Fruit fly (Drosophila melanogaster) whole organism, wandering third instar larva: ENCODE measurements around the gene slp2.

ENCODE experiments used
- Abd-B ChIP-seq: fragments of >200 bp; optimal IDR thresholded peaks from 2 replicates; lab custom pipeline; 2017; ENCODE audit warnings: missing biosample characterization, missing genetic modification characterization
- CG32264 ChIP-seq: fragments of 200-800 bp; sonication (Bioruptor generic); optimal IDR thresholded peaks from 2 replicates; lab custom pipeline; 2016; ENCODE audit warnings: missing biosample characterization, missing genetic modification characterization
- CG9705 ChIP-seq: fragments of 200-800 bp; sonication (Bioruptor generic); optimal IDR thresholded peaks from 2 replicates; lab custom pipeline; 2018; ENCODE audit warnings: missing biosample characterization, mild to moderate bottlenecking, missing genetic modification characterization
- CrebA ChIP-seq: fragments of 200-800 bp; sonication (Bioruptor generic); optimal IDR thresholded peaks from 2 replicates; lab custom pipeline; 2016; ENCODE audit warnings: missing biosample characterization, mild to moderate bottlenecking, missing genetic modification characterization, borderline replicate concordance
- Dfd ChIP-seq: fragments of >200 bp; optimal IDR thresholded peaks from 2 replicates; lab custom pipeline; 2017; ENCODE audit warnings: missing biosample characterization, missing genetic modification characterization
- GATAd ChIP-seq: sonication (Bioruptor generic); optimal IDR thresholded peaks from 2 replicates; lab custom pipeline; 2016; ENCODE audit warnings: missing biosample characterization, missing genetic modification characterization
- HLH106 ChIP-seq: fragments of 200-800 bp; optimal IDR thresholded peaks from 3 replicates; lab custom pipeline; 2019; ENCODE audit warnings: missing biosample characterization, mild to moderate bottlenecking, missing genetic modification characterization, moderate library complexity
- Hnf4 ChIP-seq: fragments of 200-800 bp; sonication (Bioruptor generic); optimal IDR thresholded peaks from 2 replicates; lab custom pipeline; 2016; ENCODE audit warnings: missing biosample characterization, mild to moderate bottlenecking, missing genetic modification characterization
- Hr78 ChIP-seq: fragments of >200 bp; optimal IDR thresholded peaks from 2 replicates; lab custom pipeline; 2017; ENCODE audit warnings: missing biosample characterization, missing genetic modification characterization
- Jra ChIP-seq: sonication (Bioruptor generic); optimal IDR thresholded peaks from 2 replicates; lab custom pipeline; 2016; ENCODE audit warnings: missing biosample characterization, missing genetic modification characterization
- Mio ChIP-seq: sonication (Bioruptor generic); optimal IDR thresholded peaks from 2 replicates; lab custom pipeline; 2016; ENCODE audit warnings: missing biosample characterization, missing genetic modification characterization
- Myc ChIP-seq: fragments of >200 bp; optimal IDR thresholded peaks from 2 replicates; lab custom pipeline; 2017
- N ChIP-seq: fragments of >200 bp; optimal IDR thresholded peaks from 2 replicates; lab custom pipeline; 2018; ENCODE audit warnings: missing biosample characterization, missing external identifiers, missing genetic modification characterization
- OdsH ChIP-seq: fragments of 200-800 bp; sonication (Bioruptor generic); optimal IDR thresholded peaks from 2 replicates; lab custom pipeline; 2016; ENCODE audit warnings: missing biosample characterization, mild to moderate bottlenecking, missing genetic modification characterization
- Rel ChIP-seq, 2 experiments: fragments of 200-800 bp; sonication (Bioruptor generic) in 1 of 2; optimal IDR thresholded peaks; 2 replicates in 1 of 2; 3 replicates in 1 of 2; lab custom pipeline; 2016 to 2019; ENCODE audit warnings: mild to moderate bottlenecking in 2 of 2, missing biosample characterization in 2 of 2, missing genetic modification characterization in 2 of 2, moderate library complexity in 1 of 2
- Sp1 ChIP-seq: fragments of 200-800 bp; sonication (Bioruptor generic); optimal IDR thresholded peaks from 3 replicates; lab custom pipeline; 2019; ENCODE audit warnings: missing biosample characterization, mild to moderate bottlenecking, missing genetic modification characterization, moderate library complexity
- br ChIP-seq: fragments of 200-800 bp; sonication (Bioruptor generic); optimal IDR thresholded peaks from 2 replicates; lab custom pipeline; 2016; ENCODE audit warnings: missing biosample characterization, missing genetic modification characterization
- brk ChIP-seq: fragments of 200-800 bp; sonication (Bioruptor generic); optimal IDR thresholded peaks from 2 replicates; lab custom pipeline; 2016; ENCODE audit warnings: missing biosample characterization, mild to moderate bottlenecking, missing genetic modification characterization
- dl ChIP-seq, 2 experiments: fragments of 175-275, 200-275 bp in 1 of 2; fragments of 200-275 bp in 1 of 2; sonication (Bioruptor generic); optimal IDR thresholded peaks; lab custom pipeline; 2018; ENCODE audit warnings: mild to moderate bottlenecking in 2 of 2, missing biosample characterization in 2 of 2, missing genetic modification characterization in 2 of 2, moderate library complexity in 2 of 2; ENCODE audit not compliant: partially characterized antibody in 2 of 2, insufficient read depth in 1 of 2
- dmrt93B ChIP-seq: fragments of 200-800 bp; sonication (Bioruptor generic); optimal IDR thresholded peaks from 2 replicates; lab custom pipeline; 2018; ENCODE audit warnings: missing biosample characterization, mild to moderate bottlenecking, missing genetic modification characterization
- dsf ChIP-seq: sonication (Bioruptor generic); optimal IDR thresholded peaks from 2 replicates; lab custom pipeline; 2016; ENCODE audit warnings: missing biosample characterization, missing genetic modification characterization, borderline replicate concordance
- ey ChIP-seq: fragments of 200-800 bp; sonication (Bioruptor generic); optimal IDR thresholded peaks from 2 replicates; lab custom pipeline; 2016; ENCODE audit warnings: missing biosample characterization, missing genetic modification characterization
- foxo ChIP-seq, 2 experiments: fragments of 200-800 bp; sonication (Bioruptor generic); optimal IDR thresholded peaks; 2 replicates in 1 of 2; 3 replicates in 1 of 2; lab custom pipeline; 2016 to 2017; ENCODE audit warnings: missing biosample characterization in 2 of 2, missing genetic modification characterization in 2 of 2
- fru ChIP-seq: fragments of 200-800 bp; sonication (Bioruptor generic); optimal IDR thresholded peaks from 3 replicates; lab custom pipeline; 2016; ENCODE audit warnings: missing biosample characterization, mild to moderate bottlenecking, missing genetic modification characterization
- h ChIP-seq: fragments of 200-800 bp; sonication (Bioruptor generic); optimal IDR thresholded peaks from 3 replicates; lab custom pipeline; 2016; ENCODE audit warnings: missing biosample characterization, mild to moderate bottlenecking, missing genetic modification characterization
- lola ChIP-seq: fragments of >200 bp; optimal IDR thresholded peaks from 2 replicates; lab custom pipeline; 2017; ENCODE audit warnings: missing biosample characterization, missing genetic modification characterization
- psq ChIP-seq: fragments of 200-800 bp; sonication (Bioruptor generic); optimal IDR thresholded peaks from 3 replicates; lab custom pipeline; 2017; ENCODE audit warnings: missing biosample characterization, mild to moderate bottlenecking, missing genetic modification characterization, moderate library complexity
- rgr ChIP-seq: fragments of 200-800 bp; sonication (Bioruptor generic); optimal IDR thresholded peaks from 3 replicates; lab custom pipeline; 2016; ENCODE audit warnings: missing biosample characterization, mild to moderate bottlenecking, missing genetic modification characterization
- sage ChIP-seq: fragments of 200-800 bp; sonication (Bioruptor generic); optimal IDR thresholded peaks from 2 replicates; lab custom pipeline; 2016; ENCODE audit warnings: missing biosample characterization, mild to moderate bottlenecking, missing genetic modification characterization
- sv ChIP-seq: fragments of 200-800 bp; sonication (Bioruptor generic); optimal IDR thresholded peaks from 3 replicates; lab custom pipeline; 2016; ENCODE audit warnings: missing biosample characterization, missing genetic modification characterization
- tai ChIP-seq: sonication (Bioruptor generic); optimal IDR thresholded peaks from 2 replicates; lab custom pipeline; 2016; ENCODE audit warnings: missing biosample characterization, missing genetic modification characterization
- usp ChIP-seq: fragments of >200 bp; optimal IDR thresholded peaks from 2 replicates; lab custom pipeline; 2017; ENCODE audit warnings: missing biosample characterization, missing genetic modification characterization
- woc ChIP-seq: sonication (Bioruptor generic); optimal IDR thresholded peaks from 2 replicates; lab custom pipeline; 2016; ENCODE audit warnings: missing biosample characterization, mild to moderate bottlenecking, missing genetic modification characterization

slp2 gene

DNA sequence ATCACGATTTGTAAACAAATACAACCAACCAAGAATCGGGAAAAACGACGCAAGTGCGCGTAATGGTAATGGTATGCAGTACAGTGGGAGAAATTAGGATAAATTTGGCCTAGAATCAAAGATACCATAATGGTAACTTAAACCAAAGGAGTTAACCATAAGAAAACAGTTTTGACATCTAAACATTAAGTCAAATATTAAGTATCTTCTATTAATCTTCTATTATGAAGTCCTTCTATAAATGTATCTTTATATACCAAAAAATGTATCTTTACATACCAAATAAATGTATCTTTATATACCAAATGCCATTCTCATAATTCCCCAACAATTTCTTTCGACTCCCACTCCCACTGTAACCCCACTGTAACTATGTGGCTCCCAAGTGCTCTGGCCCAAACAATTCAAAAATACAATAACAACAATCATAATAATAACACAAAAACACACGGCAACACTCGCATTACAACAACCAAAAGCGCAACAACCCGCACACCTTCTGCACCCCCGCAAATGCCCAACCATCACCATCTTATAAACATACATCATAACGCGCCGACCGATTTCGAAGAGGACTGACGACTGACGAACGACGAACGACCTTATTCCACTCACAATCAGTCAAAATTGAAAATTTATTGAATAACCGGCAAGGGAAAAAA lies 19.0 kb downstream of the slp2 start:
- TF ChIP-seq CrebA = no peak
- no peak for TF ChIP-seq rgr (GFP tag; lab: Kevin White, UChicago)
- no peak for TF ChIP-seq dsf (GFP tag; lab: Kevin White, UChicago)
- TF ChIP-seq fru = no peak
- TF ChIP-seq Mio (GFP tag; lab: Kevin White, UChicago) = no peak
- TF ChIP-seq CG32264 (GFP tag; lab: Kevin White, UChicago) = no peak
- no peak for TF ChIP-seq Hnf4 (GFP tag; lab: Kevin White, UChicago)
- TF ChIP-seq ey = no peak
- no peak for TF ChIP-seq GATAd
- TF ChIP-seq Rel (GFP tag; optimal IDR thresholded peaks at IDR 0.05; lab: Kevin White, UChicago) = no peak
- TF ChIP-seq Rel (tag; optimal IDR thresholded peaks at IDR 0.05; lab: Kevin White, UChicago) = no peak
- TF ChIP-seq lola = no peak
- TF ChIP-seq tai (GFP tag; lab: Kevin White, UChicago) = no peak
- TF ChIP-seq Myc (lab: Kevin White, UChicago) = no peak
- TF ChIP-seq sv (GFP tag; lab: Kevin White, UChicago) = no peak
- TF ChIP-seq foxo (GFP tag; optimal IDR thresholded peaks at IDR 0.05; lab: Kevin White, UChicago) = no peak
- no peak for TF ChIP-seq Abd-B
- no peak for TF ChIP-seq br (GFP tag; lab: Kevin White, UChicago)
- TF ChIP-seq dl (GFP tag; optimal IDR thresholded peaks at IDR 0.05; lab: Kevin White, UChicago; ENCODE audit: insufficient read depth in 1 of 2, partially characterized antibody in 2 of 2) = no peak
- no peak for TF ChIP-seq Hr78 (GFP tag; lab: Kevin White, UChicago)

DNA sequence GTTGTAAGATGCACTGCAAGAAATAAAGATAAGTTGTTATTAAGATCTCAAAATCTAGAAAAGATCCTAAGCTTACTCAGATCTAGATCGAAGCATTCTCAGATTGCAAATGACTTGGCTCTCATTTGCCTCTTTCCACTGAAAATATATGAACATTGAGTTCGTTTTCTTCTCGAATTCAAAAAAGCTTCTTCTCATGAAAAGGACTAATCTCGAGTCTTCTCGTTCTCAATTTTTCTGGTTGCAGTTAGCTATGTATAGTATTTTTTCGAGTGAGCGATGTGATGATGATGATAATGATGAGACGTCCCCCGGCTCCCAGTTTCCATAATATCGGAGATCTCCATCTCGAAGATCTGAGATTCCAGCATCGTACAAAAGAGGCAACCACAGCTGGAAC lies 19.7 kb downstream of the slp2 start:
- TF ChIP-seq br (GFP tag; lab: Kevin White, UChicago) (peak; percentile 29), tai (GFP tag; lab: Kevin White, UChicago) (no peak), Myc (lab: Kevin White, UChicago) (no peak), Hnf4 (GFP tag; lab: Kevin White, UChicago) (no peak), Sp1 (GFP tag; lab: Kevin White, UChicago) (peak; percentile 2), fru (peak; percentile 39), foxo (GFP tag; optimal IDR thresholded peaks at IDR 0.05; lab: Kevin White, UChicago) (peak in 1 of 2 experiments; percentile 31), CrebA (no peak), h (GFP tag; lab: Kevin White, UChicago) (peak; percentile 21), Hr78 (GFP tag; lab: Kevin White, UChicago) (no peak), Abd-B (no peak), woc (GFP tag; lab: Kevin White, UChicago) (peak; percentile 30), HLH106 (tag; lab: Kevin White, UChicago) (peak; percentile 31)

DNA sequence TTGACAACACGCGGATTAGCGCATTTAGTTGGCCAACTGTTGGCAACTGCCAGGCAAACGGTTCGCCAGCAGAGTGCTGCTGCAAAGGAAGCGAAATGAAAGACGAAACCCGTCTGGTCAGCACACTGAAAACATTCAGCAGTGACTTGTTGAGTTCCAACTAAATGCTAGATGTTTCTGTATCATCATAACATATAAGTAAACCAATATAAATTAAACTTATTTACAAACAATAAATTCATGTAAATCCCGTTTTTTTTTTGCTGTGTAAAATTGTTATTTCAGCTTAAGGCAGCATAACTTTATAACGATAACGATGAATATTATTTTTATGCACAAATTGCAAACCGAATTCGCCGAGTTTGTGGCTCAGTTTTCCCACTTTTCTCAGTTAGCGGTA lies 21.5 kb downstream of the slp2 start:
- TF ChIP-seq Jra (GFP tag; lab: Kevin White, UChicago) = no peak
- no peak for TF ChIP-seq lola
- TF ChIP-seq dl (GFP tag; optimal IDR thresholded peaks at IDR 0.05; lab: Kevin White, UChicago; ENCODE audit: insufficient read depth in 1 of 2, partially characterized antibody in 2 of 2) = no peak
- TF ChIP-seq Sp1 (GFP tag; lab: Kevin White, UChicago) = peak; percentile 34
- peak; percentile 53 for TF ChIP-seq fru
- TF ChIP-seq dmrt93B (GFP tag; lab: Kevin White, UChicago) = no peak
- TF ChIP-seq Dfd (GFP tag; lab: Kevin White, UChicago) = no peak
- TF ChIP-seq OdsH (GFP tag; lab: Kevin White, UChicago) = peak; percentile 38
- no peak for TF ChIP-seq brk
- peak; percentile 45 for TF ChIP-seq ey
- TF ChIP-seq CG9705 (GFP tag; lab: Kevin White, UChicago) = no peak
- TF ChIP-seq woc (GFP tag; lab: Kevin White, UChicago) = no peak
- TF ChIP-seq h (GFP tag; lab: Kevin White, UChicago) = peak; percentile 59
- TF ChIP-seq rgr (GFP tag; lab: Kevin White, UChicago) = peak; percentile 49
- TF ChIP-seq tai (GFP tag; lab: Kevin White, UChicago) = peak; percentile 29
- peak; percentile 14 for TF ChIP-seq HLH106 (tag; lab: Kevin White, UChicago)
- TF ChIP-seq Hnf4 (GFP tag; lab: Kevin White, UChicago) = peak; percentile 20
- peak; percentile 22 for TF ChIP-seq psq (GFP tag; lab: Kevin White, UChicago)
- TF ChIP-seq Rel (GFP tag; optimal IDR thresholded peaks at IDR 0.05; lab: Kevin White, UChicago) = no peak
- no peak for TF ChIP-seq Rel (tag; optimal IDR thresholded peaks at IDR 0.05; lab: Kevin White, UChicago)
- TF ChIP-seq Myc (lab: Kevin White, UChicago) = no peak
- no peak for TF ChIP-seq CG32264 (GFP tag; lab: Kevin White, UChicago)
- no peak for TF ChIP-seq N (GFP tag; lab: Kevin White, UChicago)
- peak; percentile 4 for TF ChIP-seq br (GFP tag; lab: Kevin White, UChicago)
- TF ChIP-seq sage = peak; percentile 10
- peak in 1 of 2 experiments; percentile 50 for TF ChIP-seq foxo (GFP tag; optimal IDR thresholded peaks at IDR 0.05; lab: Kevin White, UChicago)
- no peak for TF ChIP-seq dsf (GFP tag; lab: Kevin White, UChicago)
- TF ChIP-seq usp (GFP tag; lab: Kevin White, UChicago) = no peak
